Worm (Caenorhabditis elegans): ENCODE data around the gene srw-73.

DNA sequence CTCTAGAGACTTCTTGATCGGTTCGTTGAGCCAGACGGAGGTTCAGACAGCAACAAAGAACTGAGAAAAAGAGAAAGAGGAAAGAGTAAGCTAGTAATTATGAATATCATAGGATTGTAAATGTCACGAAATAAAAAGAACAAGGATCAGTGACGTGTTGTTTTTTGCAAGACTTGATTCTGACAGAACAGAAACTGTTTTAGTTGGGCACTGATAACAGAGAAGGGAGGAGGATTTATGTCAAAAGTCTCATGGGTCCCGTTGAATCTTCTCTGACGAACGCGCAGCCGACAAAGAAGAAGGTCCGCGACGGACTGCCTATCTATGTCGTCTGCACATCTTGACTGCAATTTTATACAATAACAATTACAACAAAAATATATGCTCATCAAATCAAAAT lies 12.3 kb upstream of the srw-73 start, which contains the start of gene T03E6.9:
- no peak for TF ChIP-seq skn-1 (tag; optimal IDR thresholded peaks at IDR 0.05)
- no peak for TF ChIP-seq dmd-4 (tag; optimal IDR thresholded peaks at IDR 0.05)
- no peak for TF ChIP-seq ztf-4 (tag; optimal IDR thresholded peaks at IDR 0.05)
- TF ChIP-seq lin-13 (GFP tag; optimal IDR thresholded peaks at IDR 0.05) = no peak
- TF ChIP-seq ceh-82 (tag; optimal IDR thresholded peaks at IDR 0.05) = no peak
- no peak for TF ChIP-seq nhr-129 (tag; optimal IDR thresholded peaks at IDR 0.05)
- TF ChIP-seq elt-3 (tag; optimal IDR thresholded peaks at IDR 0.05) = no peak
- no peak for TF ChIP-seq lsy-2 (tag; optimal IDR thresholded peaks at IDR 0.05)
- TF ChIP-seq ZK546.5 (tag; optimal IDR thresholded peaks at IDR 0.05) = no peak

Measured in whole organism, L2 larva.